Worm (Caenorhabditis elegans) whole organism, L2 larva: ENCODE measurements around the gene K03B4.6.

Experiments
- aly-2 ChIP-seq: fragments of 150-350 bp; optimal IDR thresholded peaks from 2 replicates; lab custom pipeline; 2014; ENCODE audit warnings: missing biosample characterization, missing genetic modification characterization
- ceh-16 ChIP-seq: fragments of 150-350 bp; optimal IDR thresholded peaks from 2 replicates; lab custom pipeline; 2014; ENCODE audit warnings: missing biosample characterization, missing genetic modification characterization
- ceh-82 ChIP-seq: fragments of 150-350 bp; optimal IDR thresholded peaks from 2 replicates; lab custom pipeline; 2014; ENCODE audit warnings: missing biosample characterization, missing genetic modification characterization
- fos-1 ChIP-seq: fragments of 150-350 bp; optimal IDR thresholded peaks from 2 replicates; lab custom pipeline; 2014; ENCODE audit warnings: missing biosample characterization, missing genetic modification characterization
- lin-13 ChIP-seq: fragments of 150-350 bp; optimal IDR thresholded peaks from 2 replicates; lab custom pipeline; 2014; ENCODE audit warnings: missing biosample characterization, missing genetic modification reagents, missing genetic modification characterization
- nhr-77 ChIP-seq: fragments of 150-350 bp; optimal IDR thresholded peaks from 2 replicates; lab custom pipeline; 2014; ENCODE audit warnings: missing biosample characterization, missing genetic modification characterization
- snpc-4 ChIP-seq: fragments of 150-350 bp; optimal IDR thresholded peaks from 2 replicates; lab custom pipeline; 2014; ENCODE audit warnings: missing biosample characterization, missing genetic modification characterization
- unc-62 ChIP-seq: fragments of 150-350 bp; optimal IDR thresholded peaks from 2 replicates; lab custom pipeline; 2014; ENCODE audit warnings: missing biosample characterization, missing genetic modification reagents, missing genetic modification characterization
- zag-1 ChIP-seq: fragments of 150-350 bp; optimal IDR thresholded peaks from 2 replicates; lab custom pipeline; 2014; ENCODE audit warnings: missing biosample characterization, missing genetic modification characterization

DNA sequence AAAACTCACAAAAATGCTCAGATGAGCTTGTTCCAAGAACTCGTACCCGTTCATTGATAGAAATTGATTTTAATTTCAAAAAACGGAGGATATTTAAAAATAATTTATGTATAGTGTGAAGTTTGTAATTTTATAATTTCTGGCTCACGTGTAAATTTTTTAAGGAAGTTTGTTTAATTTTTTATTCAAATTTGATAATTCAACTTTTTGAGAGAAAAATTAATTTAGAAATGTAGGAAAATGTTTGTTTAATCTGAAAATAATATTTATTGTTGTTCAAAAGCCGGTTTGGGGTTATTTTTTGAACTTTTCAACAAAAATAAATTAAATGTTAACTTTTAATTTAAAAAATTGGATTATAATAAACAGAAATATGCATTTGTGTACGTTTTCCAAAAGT is at the start of gene K03B4.6:
- TF ChIP-seq unc-62 (no peak), lin-13 (GFP tag; lab: Kevin White, UChicago) (no peak), snpc-4 (no peak), ceh-16 (tag; lab: Kevin White, UChicago) (no peak), aly-2 (tag; lab: Kevin White, UChicago) (no peak), zag-1 (tag; lab: Kevin White, UChicago) (no peak), ceh-82 (tag; lab: Kevin White, UChicago) (no peak), nhr-77 (tag; lab: Kevin White, UChicago) (no peak), fos-1 (tag; lab: Kevin White, UChicago) (no peak)
